Fruit fly (Drosophila melanogaster): ENCODE measurements around the gene CG2260.
A peak's percentile ranks its signal among the peaks of the same experiment; 100 is the strongest.

The CG2260 gene

dm6 chrX:8122834-8123233 is 1.9 kb upstream of the CG2260 start (continued):
- TF ChIP-seq Pdp1 (GFP tag; optimal IDR thresholded peaks at IDR 0.05) (no peak), CG12942 (GFP tag; optimal IDR thresholded peaks at IDR 0.05) (no peak), dmrt11E (tag; optimal IDR thresholded peaks at IDR 0.05) (peak; percentile 31), CG13123 (GFP tag; optimal IDR thresholded peaks at IDR 0.05) (no peak), CG4282 (GFP tag; optimal IDR thresholded peaks at IDR 0.05) (no peak), zf30C (GFP tag; optimal IDR thresholded peaks at IDR 0.05) (peak; percentile 32), YL-1 (GFP tag; optimal IDR thresholded peaks at IDR 0.05) (no peak), D19B (GFP tag; optimal IDR thresholded peaks at IDR 0.05) (no peak), CG7963 (GFP tag; IDR thresholded peaks at IDR 0.05; ENCODE audit: partially characterized antibody) (no peak), nmo (GFP tag; optimal IDR thresholded peaks at IDR 0.05) (peak; percentile 60), klu (GFP tag; IDR thresholded peaks at IDR 0.05) (no peak), CG33557 (GFP tag; optimal IDR thresholded peaks at IDR 0.05) (peak; percentile 2), Oli (tag; optimal IDR thresholded peaks at IDR 0.05) (peak; percentile 27), CG7372 (GFP tag; IDR thresholded peaks at IDR 0.05) (no peak), hth (optimal IDR thresholded peaks at IDR 0.05) (no peak), CG15696 (tag; optimal IDR thresholded peaks at IDR 0.05) (peak; percentile 11), dmrt99B (tag; optimal IDR thresholded peaks at IDR 0.05) (peak; percentile 26), CG4404 (GFP tag; IDR thresholded peaks at IDR 0.05) (no peak), CG11695 (GFP tag; IDR thresholded peaks at IDR 0.05) (no peak), chif (GFP tag; optimal IDR thresholded peaks at IDR 0.05) (peak in 1 of 2 experiments; percentile 5), CG14014 (GFP tag; IDR thresholded peaks at IDR 0.05) (no peak), HLH3B (GFP tag; IDR thresholded peaks at IDR 0.05) (no peak), D (optimal IDR thresholded peaks at IDR 0.05) (no peak), D (GFP tag; optimal IDR thresholded peaks at IDR 0.05) (peak; percentile 28), dan (GFP tag; IDR thresholded peaks at IDR 0.05) (no peak), CG3407 (GFP tag; optimal IDR thresholded peaks at IDR 0.05) (peak; percentile 3), fd96Cb (tag; optimal IDR thresholded peaks at IDR 0.05) (peak; percentile 20), croc (GFP tag; conservative IDR thresholded peaks at IDR 0.05) (no peak), CG9876 (GFP tag; optimal IDR thresholded peaks at IDR 0.05) (no peak), gem (tag; optimal IDR thresholded peaks at IDR 0.05) (peak; percentile 35), CG8388 (GFP tag; optimal IDR thresholded peaks at IDR 0.05) (peak; percentile 21), eyg (GFP tag; optimal IDR thresholded peaks at IDR 0.05) (no peak), CG10431 (GFP tag; optimal IDR thresholded peaks at IDR 0.05) (no peak), CG2120 (GFP tag; optimal IDR thresholded peaks at IDR 0.05) (no peak), CG2129 (GFP tag; IDR thresholded peaks at IDR 0.05; ENCODE audit: partially characterized antibody) (no peak), ash1 (GFP tag; optimal IDR thresholded peaks at IDR 0.05) (no peak), CG1603 (tag; optimal IDR thresholded peaks at IDR 0.05) (peak; percentile 38), CG16863 (GFP tag; optimal IDR thresholded peaks at IDR 0.05) (peak; percentile 5), H15 (GFP tag; IDR thresholded peaks at IDR 0.05) (no peak), CG6813 (GFP tag; optimal IDR thresholded peaks at IDR 0.05) (no peak), nerfin-2 (GFP tag; IDR thresholded peaks at IDR 0.05; ENCODE audit: partially characterized antibody) (no peak), Ssrp (tag; optimal IDR thresholded peaks at IDR 0.05) (peak; percentile 32), zfh1 (GFP tag; IDR thresholded peaks at IDR 0.05) (0 out of 3 replicates have a peak, but pooled peaks have one; percentile 4), Max (GFP tag; optimal IDR thresholded peaks at IDR 0.05) (no peak), Fer3 (tag; optimal IDR thresholded peaks at IDR 0.05) (no peak), D19A (tag; optimal IDR thresholded peaks at IDR 0.05) (peak; percentile 21), CG14710 (tag; optimal IDR thresholded peaks at IDR 0.05) (peak; percentile 48), CG8924 (tag; optimal IDR thresholded peaks at IDR 0.05) (peak; percentile 18), lola (GFP tag; optimal IDR thresholded peaks at IDR 0.05) (peak in 1 of 3 experiments; percentile 57), gcm2 (GFP tag; optimal IDR thresholded peaks at IDR 0.05) (no peak), Poxn (GFP tag; IDR thresholded peaks at IDR 0.05) (no peak)

Measured in whole organism, embryonic.